Worm (Caenorhabditis elegans) whole organism, midembryonic: ENCODE data around the gene K02D10.8.

Experiments
- cog-1 ChIP-seq: sonication (generic microtip); optimal IDR thresholded peaks from 2 replicates; lab custom pipeline; 2016; ENCODE audit warnings: missing genetic modification characterization, missing compliant biosample characterization
- flt-1 ChIP-seq: fragments of 200-800 bp; sonication (Bioruptor generic); IDR thresholded peaks from 2 replicates; pipeline ENCODE4 v1.3.6; 2022; ENCODE audit warnings: missing genetic modification characterization, missing compliant biosample characterization
- klf-2 ChIP-seq: fragments of 200-800 bp; sonication (Bioruptor generic); conservative IDR thresholded peaks from 2 replicates; pipeline ENCODE4 v1.3.6; 2022; ENCODE audit warnings: missing genetic modification reagents, missing genetic modification characterization, missing compliant biosample characterization
- med-1 ChIP-seq: sonication (generic microtip); optimal IDR thresholded peaks from 2 replicates; lab custom pipeline; 2017; ENCODE audit warnings: missing genetic modification characterization, mild to moderate bottlenecking, missing compliant biosample characterization, antibody characterized with exemption, missing genetic modification reagents; ENCODE audit not compliant: insufficient read depth
- ref-1 ChIP-seq: fragments of 200-800 bp; sonication (Bioruptor generic); conservative IDR thresholded peaks from 2 replicates; pipeline ENCODE4 v1.3.6; 2022; ENCODE audit warnings: missing genetic modification reagents, missing genetic modification characterization, missing compliant biosample characterization
- tab-1 ChIP-seq: fragments of 200-800 bp; sonication (Bioruptor generic); IDR thresholded peaks from 2 replicates; pipeline ENCODE4 v1.3.6; 2022; ENCODE audit warnings: missing genetic modification characterization, missing compliant biosample characterization
- ztf-23 ChIP-seq: fragments of 200-800 bp; sonication (Bioruptor generic); IDR thresholded peaks from 2 replicates; pipeline ENCODE4 v1.3.6; 2022; ENCODE audit warnings: missing genetic modification reagents, missing genetic modification characterization, missing compliant biosample characterization

ce11 chrIII:8767292-8767829 lies 18.8 kb upstream of the K02D10.8 start, which contains the start of gene mig-22:
- no peak for TF ChIP-seq cog-1 (tag; lab: Kevin White, UChicago)
- TF ChIP-seq ref-1 = no peak
- TF ChIP-seq klf-2 (GFP tag; lab: Robert Waterston, UW) = no peak
- no peak for TF ChIP-seq tab-1
- no peak for TF ChIP-seq flt-1 (GFP tag; lab: Robert Waterston, UW)
- TF ChIP-seq ztf-23 = no peak
- TF ChIP-seq med-1 = no peak
